Fruit fly (Drosophila melanogaster) whole organism, embryonic: ENCODE measurements around the gene CG12659.
A peak's percentile ranks its signal among the peaks of the same experiment; 100 is the strongest.

ENCODE experiments used
- Atf-2 ChIP-seq: fragments of 200-800 bp; sonication (Bioruptor generic); optimal IDR thresholded peaks from 2 replicates; lab custom pipeline; 2016; ENCODE audit warnings: missing biosample characterization, missing genetic modification characterization
- Bteb2 ChIP-seq: fragments of 200-800 bp; sonication (Bioruptor generic); optimal IDR thresholded peaks from 2 replicates; lab custom pipeline; 2016; ENCODE audit warnings: missing biosample characterization, missing genetic modification characterization
- CG10565 ChIP-seq: fragments of 200-800 bp; sonication (Bioruptor generic); optimal IDR thresholded peaks from 3 replicates; lab custom pipeline; 2016; ENCODE audit warnings: missing biosample characterization, mild to moderate bottlenecking, missing genetic modification characterization
- CG11504 ChIP-seq: fragments of 200-800 bp; sonication (Bioruptor generic); optimal IDR thresholded peaks from 3 replicates; lab custom pipeline; 2019; ENCODE audit warnings: missing biosample characterization, mild to moderate bottlenecking, missing genetic modification characterization, moderate library complexity
- CG11723 ChIP-seq: fragments of 200-800 bp; sonication (Bioruptor generic); optimal IDR thresholded peaks from 2 replicates; lab custom pipeline; 2017; ENCODE audit warnings: missing biosample characterization, mild to moderate bottlenecking, missing genetic modification characterization
- CG17186 ChIP-seq: fragments of 200-800 bp; sonication (Bioruptor generic); optimal IDR thresholded peaks from 3 replicates; lab custom pipeline; 2017; ENCODE audit warnings: missing biosample characterization, missing genetic modification reagents, missing genetic modification characterization
- CG2889 ChIP-seq: fragments of 200-800 bp; sonication (Bioruptor generic); IDR thresholded peaks from 3 replicates; pipeline ENCODE4 v1.3.6; 2022; ENCODE audit warnings: missing biosample characterization, missing genetic modification characterization
- CG30020 ChIP-seq: fragments of 200-800 bp; optimal IDR thresholded peaks from 2 replicates; lab custom pipeline; 2019; ENCODE audit warnings: missing biosample characterization, mild to moderate bottlenecking, missing genetic modification characterization, moderate library complexity
- CG30403 ChIP-seq: fragments of 200-800 bp; sonication (Bioruptor generic); optimal IDR thresholded peaks from 3 replicates; lab custom pipeline; 2016; ENCODE audit warnings: missing biosample characterization, missing genetic modification characterization
- CG33213 ChIP-seq: fragments of 200-800 bp; sonication (Bioruptor generic); optimal IDR thresholded peaks from 3 replicates; lab custom pipeline; 2016; ENCODE audit warnings: missing biosample characterization, missing genetic modification characterization
- CG3726 ChIP-seq: fragments of 200-800 bp; sonication (Bioruptor generic); IDR thresholded peaks from 3 replicates; pipeline ENCODE4, ENCODE4 v1.3.6; 2022; ENCODE audit warnings: missing biosample characterization, missing genetic modification characterization
- CG3838 ChIP-seq: fragments of 200-800 bp; sonication (Bioruptor generic); optimal IDR thresholded peaks from 3 replicates; lab custom pipeline; 2016; ENCODE audit warnings: missing biosample characterization, missing genetic modification characterization
- CG4328 ChIP-seq: fragments of 200-800 bp; sonication (Bioruptor generic); optimal IDR thresholded peaks from 3 replicates; lab custom pipeline; 2017; ENCODE audit warnings: missing biosample characterization, missing genetic modification reagents, missing genetic modification characterization
- CG4707 ChIP-seq: fragments of 200-800 bp; sonication (Bioruptor generic); optimal IDR thresholded peaks from 2 replicates; lab custom pipeline; 2018; ENCODE audit warnings: missing biosample characterization, mild to moderate bottlenecking, missing genetic modification characterization, moderate library complexity
- CG5180 ChIP-seq: fragments of 200-800 bp; sonication (Bioruptor generic); optimal IDR thresholded peaks from 3 replicates; lab custom pipeline; 2017; ENCODE audit warnings: missing biosample characterization, missing genetic modification characterization, mild to moderate bottlenecking, moderate library complexity, missing genetic modification reagents
- CG6175 ChIP-seq: fragments of 200-800 bp; sonication (Bioruptor generic); IDR thresholded peaks from 3 replicates; pipeline ENCODE4 v1.3.6; 2022; ENCODE audit warnings: missing biosample characterization, missing genetic modification characterization
- CG6654 ChIP-seq: fragments of 200-800 bp; sonication (Bioruptor generic); optimal IDR thresholded peaks from 2 replicates; lab custom pipeline; 2017; ENCODE audit warnings: missing biosample characterization, mild to moderate bottlenecking, missing genetic modification characterization
- CG6813 ChIP-seq: fragments of 200-800 bp; sonication (Bioruptor generic); optimal IDR thresholded peaks from 2 replicates; lab custom pipeline; 2017; ENCODE audit warnings: missing biosample characterization, missing genetic modification characterization, mild to moderate bottlenecking, moderate library complexity, missing genetic modification reagents
- CG7928 ChIP-seq: fragments of 200-800 bp; sonication (Bioruptor generic); optimal IDR thresholded peaks from 2 replicates; lab custom pipeline; 2017; ENCODE audit warnings: missing biosample characterization, mild to moderate bottlenecking, missing genetic modification characterization
- CG9727 ChIP-seq: fragments of 200-800 bp; sonication (Bioruptor generic); optimal IDR thresholded peaks from 3 replicates; lab custom pipeline; 2017; ENCODE audit warnings: missing biosample characterization, mild to moderate bottlenecking, missing genetic modification characterization
- Dfd ChIP-seq, 2 experiments: fragments of >200 bp; optimal IDR thresholded peaks; 2 replicates each; lab custom pipeline; 2017; ENCODE audit warnings: missing biosample characterization in 2 of 2, missing genetic modification characterization in 2 of 2
- Dll ChIP-seq: fragments of 200-800 bp; sonication (Bioruptor generic); IDR thresholded peaks from 4 replicates; pipeline ENCODE4 v1.3.6; 2022; ENCODE audit warnings: missing biosample characterization, missing genetic modification characterization; ENCODE audit not compliant: partially characterized antibody
- Doc2 ChIP-seq: fragments of 200-800 bp; sonication (Bioruptor generic); IDR thresholded peaks from 2 replicates; pipeline ENCODE4 v1.3.6; 2022; ENCODE audit warnings: missing biosample characterization, missing genetic modification characterization
- HLH4C ChIP-seq: fragments of 200-800 bp; sonication (Bioruptor generic); IDR thresholded peaks from 3 replicates; pipeline ENCODE4 v1.3.6; 2022; ENCODE audit warnings: missing biosample characterization, missing genetic modification characterization; ENCODE audit not compliant: partially characterized antibody
- Hey ChIP-seq: fragments of 200-800 bp; sonication (Bioruptor generic); optimal IDR thresholded peaks from 3 replicates; lab custom pipeline; 2018; ENCODE audit warnings: missing biosample characterization, mild to moderate bottlenecking, missing genetic modification characterization
- Hr39 ChIP-seq: fragments of >200 bp; optimal IDR thresholded peaks from 2 replicates; lab custom pipeline; 2017
- Meics ChIP-seq: fragments of 200-800 bp; sonication (Bioruptor generic); optimal IDR thresholded peaks from 2 replicates; lab custom pipeline; 2017; ENCODE audit warnings: missing biosample characterization, mild to moderate bottlenecking, missing genetic modification characterization
- Ravus ChIP-seq: fragments of 200-800 bp; sonication (Bioruptor generic); IDR thresholded peaks from 2 replicates; pipeline ENCODE4 v1.3.6; 2022; ENCODE audit warnings: missing biosample characterization, missing genetic modification characterization
- Sox100B ChIP-seq: fragments of 200-800 bp; sonication (Bioruptor generic); optimal IDR thresholded peaks from 3 replicates; lab custom pipeline; 2018; ENCODE audit warnings: missing biosample characterization, mild to moderate bottlenecking, missing genetic modification characterization
- Usf ChIP-seq: fragments of 200-800 bp; sonication (Bioruptor generic); optimal IDR thresholded peaks from 2 replicates; lab custom pipeline; 2017; ENCODE audit warnings: missing genotype, missing biosample characterization, missing genetic modification characterization
- bigmax ChIP-seq: fragments of 200-800 bp; sonication (Bioruptor generic); optimal IDR thresholded peaks from 2 replicates; lab custom pipeline; 2018; ENCODE audit warnings: missing biosample characterization, mild to moderate bottlenecking, missing genetic modification characterization
- btn ChIP-seq: fragments of 200-800 bp; sonication (Bioruptor generic); optimal IDR thresholded peaks from 2 replicates; lab custom pipeline; 2016; ENCODE audit warnings: missing biosample characterization, missing genetic modification characterization
- croc ChIP-seq: fragments of 200-800 bp; sonication (Bioruptor generic); conservative IDR thresholded peaks from 3 replicates; pipeline ENCODE4 v1.3.6; 2022; ENCODE audit warnings: missing biosample characterization, missing genetic modification characterization
- dati ChIP-seq: fragments of 200-800 bp; sonication (Bioruptor generic); IDR thresholded peaks from 2 replicates; pipeline ENCODE4 v1.3.6; 2022; ENCODE audit warnings: missing biosample characterization, missing genetic modification characterization
- dysf ChIP-seq: fragments of 200-800 bp; sonication (Bioruptor generic); IDR thresholded peaks from 3 replicates; pipeline ENCODE4 v1.3.6; 2022; ENCODE audit warnings: missing biosample characterization, missing genetic modification characterization
- eve ChIP-seq, 2 experiments: fragments of >200 bp; optimal IDR thresholded peaks; 2 replicates each; lab custom pipeline; 2017; ENCODE audit warnings: missing biosample characterization in 2 of 2, missing genetic modification characterization in 2 of 2
- eyg ChIP-seq: fragments of 200-800 bp; sonication (Bioruptor generic); optimal IDR thresholded peaks from 3 replicates; lab custom pipeline; 2016; ENCODE audit warnings: missing biosample characterization, missing genetic modification characterization
- gcm2 ChIP-seq: fragments of 200-800 bp; sonication (Bioruptor generic); optimal IDR thresholded peaks from 2 replicates; lab custom pipeline; 2016; ENCODE audit warnings: missing biosample characterization, missing genetic modification characterization
- gro ChIP-seq: fragments of 200-800 bp; sonication (Bioruptor generic); optimal IDR thresholded peaks from 2 replicates; lab custom pipeline; 2016; ENCODE audit warnings: missing biosample characterization, missing genetic modification characterization
- nerfin-1 ChIP-seq: fragments of 200-800 bp; sonication (Bioruptor generic); optimal IDR thresholded peaks from 3 replicates; lab custom pipeline; 2019; ENCODE audit warnings: missing biosample characterization, mild to moderate bottlenecking, missing genetic modification characterization, moderate library complexity
- oc ChIP-seq: fragments of 200-800 bp; sonication (Bioruptor generic); optimal IDR thresholded peaks from 2 replicates; lab custom pipeline; 2018; ENCODE audit warnings: missing biosample characterization, mild to moderate bottlenecking, missing genetic modification characterization, moderate library complexity
- odd ChIP-seq: fragments of 200-800 bp; sonication (Bioruptor generic); optimal IDR thresholded peaks from 2 replicates; lab custom pipeline; 2017; ENCODE audit warnings: missing biosample characterization, mild to moderate bottlenecking, missing genetic modification characterization
- rib ChIP-seq: fragments of 200-800 bp; sonication (Bioruptor generic); IDR thresholded peaks from 2 replicates; pipeline ENCODE4 v1.3.6; 2022; ENCODE audit warnings: missing biosample characterization, missing genetic modification characterization
- sens ChIP-seq: fragments of 200-800 bp; sonication (Bioruptor generic); peaks from one replicate; lab custom pipeline; 2016; ENCODE audit warnings: missing biosample characterization, missing genetic modification characterization
- sim ChIP-seq: fragments of 200-800 bp; sonication (Bioruptor generic); IDR thresholded peaks from 2 replicates; pipeline ENCODE4 v1.3.6; 2022; ENCODE audit warnings: missing biosample characterization, missing genetic modification characterization
- sug ChIP-seq: fragments of 200-800 bp; optimal IDR thresholded peaks from 2 replicates; lab custom pipeline; 2019; ENCODE audit warnings: missing biosample characterization, mild to moderate bottlenecking, missing genetic modification characterization, moderate library complexity
- trem ChIP-seq: fragments of 200-800 bp; optimal IDR thresholded peaks from 3 replicates; lab custom pipeline; 2019; ENCODE audit warnings: missing biosample characterization, mild to moderate bottlenecking, missing genetic modification characterization, moderate library complexity
- tx ChIP-seq: fragments of 200-800 bp; sonication (Bioruptor generic); optimal IDR thresholded peaks from 2 replicates; lab custom pipeline; 2016; ENCODE audit warnings: missing biosample characterization, missing genetic modification characterization
- unpg ChIP-seq: fragments of 200-800 bp; sonication (Bioruptor generic); optimal IDR thresholded peaks from 3 replicates; lab custom pipeline; 2018; ENCODE audit warnings: missing biosample characterization, mild to moderate bottlenecking, missing genetic modification characterization, moderate library complexity
- yki ChIP-seq: fragments of >200 bp; optimal IDR thresholded peaks from 3 replicates; lab custom pipeline; 2018

CG12659 gene

dm6 chrX:8560087-8560999 lies 31.2 kb downstream of the CG12659 start, which contains the start of the genes CG12112 and Trf4-1 (continued):
- TF ChIP-seq Doc2: no peak
- TF ChIP-seq CG10565 (GFP tag; lab: Kevin White, UChicago): no peak
- no peak for TF ChIP-seq CG2889 (GFP tag; lab: Robert Waterston, UW)
- TF ChIP-seq CG30020 (tag; lab: Kevin White, UChicago): peak; percentile 18
- peak; percentile 29 for TF ChIP-seq CG30403 (GFP tag; lab: Kevin White, UChicago)
- no peak for TF ChIP-seq bigmax (GFP tag; lab: Kevin White, UChicago)
- TF ChIP-seq Hr39 (lab: Kevin White, UChicago): no peak
- TF ChIP-seq Dfd (GFP tag; optimal IDR thresholded peaks at IDR 0.05; lab: Kevin White, UChicago): no peak
- TF ChIP-seq CG6813 (GFP tag; lab: Kevin White, UChicago): no peak
- TF ChIP-seq Atf-2 (GFP tag; lab: Kevin White, UChicago): no peak
- TF ChIP-seq CG6175: no peak
- TF ChIP-seq CG4328 (GFP tag; lab: Kevin White, UChicago): no peak
- TF ChIP-seq CG7928: peak; percentile 10
- TF ChIP-seq sim (GFP tag; lab: Robert Waterston, UW): no peak
- TF ChIP-seq CG3726 (GFP tag; lab: Robert Waterston, UW): no peak
- peak; percentile 20 for TF ChIP-seq CG17186 (GFP tag; lab: Kevin White, UChicago)
- 0 out of 3 replicates have a peak, but pooled peaks have one; percentile 14 for TF ChIP-seq dysf
- TF ChIP-seq eve (GFP tag; optimal IDR thresholded peaks at IDR 0.05; lab: Kevin White, UChicago): no peak
- TF ChIP-seq CG11723 (GFP tag; lab: Kevin White, UChicago): no peak
- peak; percentile 79 for TF ChIP-seq HLH4C
- TF ChIP-seq CG3838 (GFP tag; lab: Kevin White, UChicago): no peak
- TF ChIP-seq trem: peak; percentile 49
- TF ChIP-seq eyg (GFP tag; lab: Kevin White, UChicago): no peak
- no peak for TF ChIP-seq CG4707
- TF ChIP-seq rib: 0 out of 2 replicates have a peak, but pooled peaks have one; percentile 30
- TF ChIP-seq btn (GFP tag; lab: Kevin White, UChicago): no peak
- TF ChIP-seq CG33213 (GFP tag; lab: Kevin White, UChicago): peak; percentile 24
- TF ChIP-seq sug (tag; lab: Kevin White, UChicago): peak; percentile 24
- no peak for TF ChIP-seq Sox100B (GFP tag; lab: Kevin White, UChicago)
- TF ChIP-seq gcm2 (GFP tag; lab: Kevin White, UChicago): no peak
- TF ChIP-seq Hey (tag; lab: Kevin White, UChicago): no peak
- no peak for TF ChIP-seq croc (GFP tag; lab: Robert Waterston, UW)
- no peak for TF ChIP-seq odd (GFP tag; lab: Kevin White, UChicago)
- TF ChIP-seq yki (lab: Kevin White, UChicago): no peak
- TF ChIP-seq Usf (GFP tag; lab: Kevin White, UChicago): no peak
- TF ChIP-seq CG6654 (GFP tag; lab: Kevin White, UChicago): no peak
- no peak for TF ChIP-seq dati (GFP tag; lab: Robert Waterston, UW)
- no peak for TF ChIP-seq Meics (GFP tag; lab: Kevin White, UChicago)
- TF ChIP-seq tx (GFP tag; lab: Kevin White, UChicago): no peak
- TF ChIP-seq nerfin-1: peak; percentile 12
- TF ChIP-seq gro: no peak
- TF ChIP-seq oc (tag; lab: Kevin White, UChicago): no peak
- TF ChIP-seq CG9727 (GFP tag; lab: Kevin White, UChicago): no peak
- no peak for TF ChIP-seq Bteb2 (GFP tag; lab: Kevin White, UChicago)
- no peak for TF ChIP-seq CG5180 (GFP tag; lab: Kevin White, UChicago)
- TF ChIP-seq CG11504 (tag; lab: Kevin White, UChicago): peak; percentile 30
- TF ChIP-seq unpg (GFP tag; lab: Kevin White, UChicago): no peak
- peak; percentile 79 for TF ChIP-seq Dll (GFP tag; lab: Robert Waterston, UW)
- TF ChIP-seq sens: peak; percentile 79
- no peak for TF ChIP-seq Ravus (GFP tag; lab: Robert Waterston, UW)
